Fruit fly (Drosophila melanogaster): Measurements from ENCODE around the gene Ten-a.

- TF ChIP-seq vvl (GFP tag; IDR thresholded peaks at IDR 0.05) (no peak), CG2875 (GFP tag; optimal IDR thresholded peaks at IDR 0.05) (no peak), CG34224 (GFP tag; IDR thresholded peaks at IDR 0.05; ENCODE audit: partially characterized antibody) (no peak), h (optimal IDR thresholded peaks at IDR 0.05) (no peak), lola (GFP tag; optimal IDR thresholded peaks at IDR 0.05) (no peak), CG1792 (GFP tag; optimal IDR thresholded peaks at IDR 0.05) (no peak), Dll (GFP tag; IDR thresholded peaks at IDR 0.05; ENCODE audit: partially characterized antibody) (no peak), BEAF-32 (GFP tag; optimal IDR thresholded peaks at IDR 0.05) (no peak), Atf3 (GFP tag; optimal IDR thresholded peaks at IDR 0.05) (no peak), Hmr (GFP tag; optimal IDR thresholded peaks at IDR 0.05) (no peak), oc (tag; optimal IDR thresholded peaks at IDR 0.05) (no peak), HLH4C (GFP tag; IDR thresholded peaks at IDR 0.05; ENCODE audit: partially characterized antibody) (no peak)
These were observed 202.1 kb downstream of the Ten-a start for dm6 chrX:12245622-12246021.
